Fruit fly (Drosophila melanogaster): Measurements from ENCODE around the gene crim.

Gene crim

DNA sequence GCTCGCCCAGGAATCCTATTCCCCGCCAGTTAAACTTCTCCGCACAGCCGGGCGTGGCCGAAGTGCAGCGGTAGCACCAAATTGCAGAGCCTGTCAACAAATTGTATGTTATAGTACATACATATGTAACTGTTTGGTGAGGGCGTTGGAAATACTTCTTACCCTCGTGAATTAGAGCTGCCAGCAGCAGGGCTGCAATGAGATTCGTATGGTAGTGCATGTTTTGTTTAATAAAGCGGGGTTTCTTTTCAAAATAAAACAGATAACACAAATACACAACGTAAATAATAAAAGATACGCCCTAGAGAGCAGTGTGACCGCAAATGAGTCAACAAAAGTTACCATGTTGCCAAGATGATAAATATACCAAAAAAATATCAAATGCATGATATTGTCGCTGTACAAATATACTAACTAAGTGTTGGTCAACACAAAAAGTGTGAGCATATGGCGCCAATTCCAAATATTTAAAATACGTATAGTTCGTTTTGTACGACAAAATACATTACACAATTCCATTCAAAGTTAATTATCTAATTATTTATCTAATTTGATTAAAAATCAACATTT is at the start of gene crim:
crim (minus strand) TSS at position 328 of the 570 bp plus-strand sequence.
- TF ChIP-seq EcR (GFP tag; optimal IDR thresholded peaks at IDR 0.05) (no peak), CG12605 (GFP tag; IDR thresholded peaks at IDR 0.05) (peak; percentile 9; the same call in 1 of the 2 replicates)

DNA sequence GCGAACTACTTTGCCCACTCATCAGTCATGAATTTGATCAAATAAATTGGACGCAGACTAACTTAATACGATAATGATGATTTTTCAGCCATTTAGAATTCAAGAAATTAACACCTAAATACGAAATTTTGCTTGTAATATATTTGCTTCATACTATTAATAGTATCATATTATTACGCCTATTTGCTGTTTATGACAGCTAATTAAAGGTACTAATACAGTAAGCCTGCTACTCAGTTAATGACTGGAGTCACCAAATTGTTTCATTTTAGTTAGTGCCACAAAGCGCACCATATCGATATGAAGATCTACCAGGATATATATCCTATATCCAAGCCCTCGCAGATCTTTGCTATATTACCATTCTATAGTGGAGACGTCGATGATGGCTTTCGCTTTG is 39.8 kb upstream of the crim start, which contains the start of gene Gr68a:
Gr68a (plus strand) TSS at position 301 of the 400 bp plus-strand sequence.
- TF ChIP-seq CG17806 (tag; optimal IDR thresholded peaks at IDR 0.05) = no peak
- no peak for TF ChIP-seq CG13204 (GFP tag; optimal IDR thresholded peaks at IDR 0.05)
- TF ChIP-seq CG10348 (GFP tag; IDR thresholded peaks at IDR 0.05) = no peak
- TF ChIP-seq CG4496 (GFP tag; IDR thresholded peaks at IDR 0.05) = no peak
- TF ChIP-seq CG9948 (tag; optimal IDR thresholded peaks at IDR 0.05) = no peak
- no peak for TF ChIP-seq fd96Ca (GFP tag; IDR thresholded peaks at IDR 0.05)
- TF ChIP-seq CG32121 (GFP tag; IDR thresholded peaks at IDR 0.05) = no peak
- no peak for TF ChIP-seq CG12605 (GFP tag; IDR thresholded peaks at IDR 0.05)
- no peak for TF ChIP-seq Snoo (tag; optimal IDR thresholded peaks at IDR 0.05)
- TF ChIP-seq CG15710 (tag; optimal IDR thresholded peaks at IDR 0.05) = no peak
- TF ChIP-seq Pif1B (GFP tag; optimal IDR thresholded peaks at IDR 0.05) = no peak
- no peak for TF ChIP-seq D1 (tag; optimal IDR thresholded peaks at IDR 0.05)
- no peak for TF ChIP-seq EcR (GFP tag; optimal IDR thresholded peaks at IDR 0.05)
- no peak for TF ChIP-seq rn (GFP tag; IDR thresholded peaks at IDR 0.05)
- TF ChIP-seq CG34367 (tag; optimal IDR thresholded peaks at IDR 0.05) = no peak
- TF ChIP-seq gl (tag; optimal IDR thresholded peaks at IDR 0.05) = no peak
- no peak for TF ChIP-seq CG14655 (GFP tag; optimal IDR thresholded peaks at IDR 0.05)
- TF ChIP-seq Ets98B (GFP tag; IDR thresholded peaks at IDR 0.05) = no peak

DNA sequence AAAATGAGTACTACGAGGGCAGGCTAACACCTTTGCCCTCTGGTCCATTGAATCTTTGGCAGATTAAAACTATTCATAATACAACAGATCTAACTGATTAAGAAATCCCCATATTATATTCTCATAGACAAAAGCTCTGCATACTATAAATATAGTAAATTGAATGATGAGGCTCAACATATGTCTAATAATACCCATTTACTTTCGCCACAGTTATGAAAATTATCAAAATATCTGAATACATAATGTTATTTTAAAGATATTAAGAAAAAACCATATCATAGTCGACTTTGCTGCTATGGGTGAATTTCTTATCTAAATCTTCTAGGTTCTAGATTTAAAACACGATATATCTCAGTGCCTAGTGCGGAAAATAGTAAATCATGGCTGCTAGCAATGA is 20.7 kb upstream of the crim start, which contains the start of gene CG32087:
CG32087 (plus strand) TSS at position 301 of the 400 bp plus-strand sequence.
- TF ChIP-seq Snoo (tag; optimal IDR thresholded peaks at IDR 0.05) = no peak
- TF ChIP-seq CG15710 (tag; optimal IDR thresholded peaks at IDR 0.05) = no peak
- no peak for TF ChIP-seq CG4496 (GFP tag; IDR thresholded peaks at IDR 0.05)
- no peak for TF ChIP-seq CG13204 (GFP tag; optimal IDR thresholded peaks at IDR 0.05)
- TF ChIP-seq CG32121 (GFP tag; IDR thresholded peaks at IDR 0.05) = no peak
- no peak for TF ChIP-seq CG12605 (GFP tag; IDR thresholded peaks at IDR 0.05)
- no peak for TF ChIP-seq D1 (tag; optimal IDR thresholded peaks at IDR 0.05)
- no peak for TF ChIP-seq CG17806 (tag; optimal IDR thresholded peaks at IDR 0.05)

DNA sequence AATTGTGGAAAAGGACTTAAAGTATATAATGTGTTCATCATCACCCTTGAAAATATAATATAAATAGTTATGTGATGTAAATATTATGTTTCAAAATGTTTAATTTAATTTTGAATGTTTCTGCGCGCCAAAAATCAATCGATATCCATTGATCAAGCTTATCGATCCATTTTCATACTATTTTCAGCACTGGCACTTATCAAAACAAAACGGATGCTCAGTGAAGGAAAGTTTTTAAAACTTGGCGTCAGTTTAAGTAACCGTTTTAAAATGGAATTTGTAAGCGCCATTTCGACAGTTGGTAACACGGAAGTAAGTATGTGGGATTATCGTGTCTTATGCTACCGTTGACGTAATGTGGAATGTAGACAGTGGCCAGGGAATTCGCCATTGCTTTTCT is 17.0 kb upstream of the crim start, which contains the start of gene sunn:
sunn (plus strand) TSS at position 202 of the 400 bp plus-strand sequence.
- TF ChIP-seq CG14655 (GFP tag; optimal IDR thresholded peaks at IDR 0.05) (no peak), CG15710 (tag; optimal IDR thresholded peaks at IDR 0.05) (no peak), CG17806 (tag; optimal IDR thresholded peaks at IDR 0.05) (no peak), CG32121 (GFP tag; IDR thresholded peaks at IDR 0.05) (no peak), Snoo (tag; optimal IDR thresholded peaks at IDR 0.05) (no peak), CG10348 (GFP tag; IDR thresholded peaks at IDR 0.05) (no peak), CG8301 (tag; optimal IDR thresholded peaks at IDR 0.05) (no peak), CG34367 (tag; optimal IDR thresholded peaks at IDR 0.05) (no peak), EcR (GFP tag; optimal IDR thresholded peaks at IDR 0.05) (no peak), CG13204 (GFP tag; optimal IDR thresholded peaks at IDR 0.05) (no peak), CG12605 (GFP tag; IDR thresholded peaks at IDR 0.05) (no peak), Ets98B (GFP tag; IDR thresholded peaks at IDR 0.05) (no peak), gl (tag; optimal IDR thresholded peaks at IDR 0.05) (no peak)

DNA sequence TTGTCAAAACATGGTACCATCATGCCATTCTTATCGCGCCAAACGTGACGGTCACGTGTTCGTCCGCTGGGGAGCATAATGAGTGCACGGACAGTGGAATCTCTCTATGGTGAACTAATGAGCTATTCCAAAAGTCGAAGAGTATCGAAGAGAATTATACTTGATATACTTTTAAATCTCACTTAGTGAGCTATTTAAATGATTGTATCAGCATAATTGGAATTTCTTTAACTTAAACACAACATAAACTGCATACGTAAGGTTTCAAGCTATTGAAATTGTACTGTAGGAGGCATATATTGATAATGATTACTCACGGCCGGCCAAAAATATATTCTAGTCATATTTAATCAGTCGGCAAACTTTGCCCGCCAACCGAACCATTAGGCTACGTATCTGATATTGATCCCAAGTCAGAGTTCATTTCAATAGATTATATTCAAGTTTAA is 10.3 kb upstream of the crim start:
- TF ChIP-seq D1 (tag; optimal IDR thresholded peaks at IDR 0.05) (no peak), CG34367 (tag; optimal IDR thresholded peaks at IDR 0.05) (no peak), CG9948 (tag; optimal IDR thresholded peaks at IDR 0.05) (no peak), CG12605 (GFP tag; IDR thresholded peaks at IDR 0.05) (no peak), CG8159 (tag; optimal IDR thresholded peaks at IDR 0.05) (no peak), CG14655 (GFP tag; optimal IDR thresholded peaks at IDR 0.05) (no peak), CG13204 (GFP tag; optimal IDR thresholded peaks at IDR 0.05) (no peak), Snoo (tag; optimal IDR thresholded peaks at IDR 0.05) (no peak), EcR (GFP tag; optimal IDR thresholded peaks at IDR 0.05) (no peak), CG10348 (GFP tag; IDR thresholded peaks at IDR 0.05) (no peak), Pif1B (GFP tag; optimal IDR thresholded peaks at IDR 0.05) (no peak), CG17806 (tag; optimal IDR thresholded peaks at IDR 0.05) (no peak), CG4496 (GFP tag; IDR thresholded peaks at IDR 0.05) (no peak), CG8301 (tag; optimal IDR thresholded peaks at IDR 0.05) (no peak), CG15710 (tag; optimal IDR thresholded peaks at IDR 0.05) (no peak), gl (tag; optimal IDR thresholded peaks at IDR 0.05) (no peak), rn (GFP tag; IDR thresholded peaks at IDR 0.05) (no peak), fd96Ca (GFP tag; IDR thresholded peaks at IDR 0.05) (no peak), CG32121 (GFP tag; IDR thresholded peaks at IDR 0.05) (no peak)

DNA sequence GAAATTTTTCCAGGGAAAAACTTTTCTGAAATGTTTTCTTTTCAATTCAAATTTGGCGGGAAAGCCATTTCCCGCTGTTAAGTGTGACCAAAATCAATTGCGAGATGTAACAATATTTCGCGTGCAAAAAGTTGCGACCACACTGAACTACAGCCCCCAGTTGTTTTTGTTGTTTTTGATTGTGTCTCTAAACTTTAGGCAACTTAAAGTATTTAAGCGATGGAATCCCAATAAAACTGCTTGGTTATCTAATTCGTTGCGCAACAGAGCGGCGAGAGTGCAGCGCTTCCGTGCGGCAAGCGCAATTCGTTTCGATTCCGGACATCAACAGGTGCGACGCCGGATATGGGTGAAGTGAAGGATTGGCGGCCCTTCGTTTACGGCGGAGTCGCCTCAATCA is 9.6 kb upstream of the crim start, which contains the start of gene Bmcp:
Bmcp (plus strand) TSS at position 155 of the 400 bp plus-strand sequence.
- TF ChIP-seq CG4496 (GFP tag; IDR thresholded peaks at IDR 0.05) = 0 out of 3 replicates have a peak, but pooled peaks have one; percentile 24
- TF ChIP-seq gl (tag; optimal IDR thresholded peaks at IDR 0.05) = no peak
- TF ChIP-seq CG15710 (tag; optimal IDR thresholded peaks at IDR 0.05) = peak; percentile 9
- TF ChIP-seq CG34367 (tag; optimal IDR thresholded peaks at IDR 0.05) = no peak
- TF ChIP-seq Ets98B (GFP tag; IDR thresholded peaks at IDR 0.05) = no peak
- TF ChIP-seq CG9948 (tag; optimal IDR thresholded peaks at IDR 0.05) = no peak
- TF ChIP-seq CG12605 (GFP tag; IDR thresholded peaks at IDR 0.05) = peak; percentile 36; the same call in 1 of the 2 replicates
- no peak for TF ChIP-seq CG17806 (tag; optimal IDR thresholded peaks at IDR 0.05)
- TF ChIP-seq rn (GFP tag; IDR thresholded peaks at IDR 0.05) = no peak
- no peak for TF ChIP-seq Pif1B (GFP tag; optimal IDR thresholded peaks at IDR 0.05)
- no peak for TF ChIP-seq CG8159 (tag; optimal IDR thresholded peaks at IDR 0.05)
- peak; percentile 6 for TF ChIP-seq Snoo (tag; optimal IDR thresholded peaks at IDR 0.05)
- TF ChIP-seq CG32121 (GFP tag; IDR thresholded peaks at IDR 0.05) = no peak

Measured in whole organism, pupa.